Fruit fly (Drosophila melanogaster): ENCODE data around the gene Cog8.

The Cog8 gene

DNA sequence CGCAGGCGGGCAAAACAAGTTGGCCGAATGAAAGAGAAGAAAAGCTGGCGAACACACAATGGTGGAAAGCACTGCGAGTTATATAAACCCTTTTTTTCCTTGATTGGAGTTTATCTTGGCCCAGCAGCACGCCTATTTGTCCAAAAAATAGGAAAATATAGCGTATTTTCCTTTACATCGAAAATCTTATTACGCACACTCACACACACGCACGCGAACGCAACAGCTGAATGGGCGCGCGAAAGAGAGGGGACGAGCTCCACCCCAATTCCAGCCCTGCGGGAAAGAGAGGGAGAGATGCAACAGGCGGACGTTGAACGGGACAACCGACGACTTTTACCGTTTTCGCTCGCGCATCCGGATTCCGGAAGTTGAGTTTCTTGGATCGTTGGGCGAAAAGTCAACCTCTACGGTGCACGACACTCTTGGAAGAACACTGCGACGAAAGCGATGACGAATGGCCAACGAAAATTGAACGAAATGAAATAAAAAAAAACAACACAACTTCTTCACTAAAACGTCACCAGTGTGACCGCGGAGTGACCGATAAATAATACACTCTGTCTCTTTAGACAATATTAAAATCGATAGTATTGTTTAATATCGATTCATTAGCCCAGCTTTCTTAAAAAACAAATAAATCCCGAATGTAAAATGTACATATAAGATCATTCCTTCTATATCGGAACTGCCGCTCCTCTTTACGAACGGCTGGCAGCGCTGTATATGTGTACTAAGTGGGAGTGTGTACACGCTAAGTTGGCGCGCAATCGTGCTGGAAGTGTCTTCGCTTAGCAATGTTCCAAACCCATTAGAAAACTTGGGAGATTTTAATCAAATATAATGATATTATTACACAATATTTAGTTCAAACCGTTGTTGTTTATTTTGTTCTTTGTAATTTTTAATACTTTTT, 18.0 kb upstream of the Cog8 start, which contains the start of the genes Dlg5 and CG4970 (continued):
- TF ChIP-seq Scr (GFP tag; IDR thresholded peaks at IDR 0.05; ENCODE audit: partially characterized antibody) (peak; percentile 75), hbn (GFP tag; IDR thresholded peaks at IDR 0.05; ENCODE audit: partially characterized antibody) (peak; percentile 67; the same call in 1 of the 2 replicates), so (GFP tag; IDR thresholded peaks at IDR 0.05) (no peak), CG3847 (GFP tag; IDR thresholded peaks at IDR 0.05) (peak; percentile 65), usp (GFP tag; optimal IDR thresholded peaks at IDR 0.05) (no peak), rib (GFP tag; IDR thresholded peaks at IDR 0.05) (no peak), CG17361 (GFP tag; IDR thresholded peaks at IDR 0.05) (no peak), CG4360 (GFP tag; IDR thresholded peaks at IDR 0.05) (0 out of 2 replicates have a peak, but pooled peaks have one; percentile 16), CG14710 (tag; optimal IDR thresholded peaks at IDR 0.05) (peak; percentile 69), CG34422 (GFP tag; IDR thresholded peaks at IDR 0.05) (peak; percentile 88), Hand (GFP tag; optimal IDR thresholded peaks at IDR 0.05) (no peak), Dip3 (GFP tag; optimal IDR thresholded peaks at IDR 0.05) (peak; percentile 29), CG10431 (GFP tag; optimal IDR thresholded peaks at IDR 0.05) (no peak), CG4282 (GFP tag; optimal IDR thresholded peaks at IDR 0.05) (no peak), Six4 (GFP tag; optimal IDR thresholded peaks at IDR 0.05) (no peak), Dek (tag; optimal IDR thresholded peaks at IDR 0.05) (peak; percentile 34), Neu2 (GFP tag; optimal IDR thresholded peaks at IDR 0.05; ENCODE audit: borderline replicate concordance) (no peak), mld (GFP tag; IDR thresholded peaks at IDR 0.05; ENCODE audit: partially characterized antibody) (no peak), prd (optimal IDR thresholded peaks at IDR 0.05) (no peak), prd (GFP tag; IDR thresholded peaks at IDR 0.05) (no peak), maf-S (GFP tag; optimal IDR thresholded peaks at IDR 0.05) (no peak), run (tag; optimal IDR thresholded peaks at IDR 0.05) (no peak), CG34224 (GFP tag; IDR thresholded peaks at IDR 0.05; ENCODE audit: partially characterized antibody) (no peak; the same call in none of the 3 replicates), CoRest (tag; optimal IDR thresholded peaks at IDR 0.05) (no peak), CG17912 (GFP tag; optimal IDR thresholded peaks at IDR 0.05) (no peak), CG16813 (GFP tag; IDR thresholded peaks at IDR 0.05; ENCODE audit: partially characterized antibody) (peak; percentile 82), az2 (GFP tag; optimal IDR thresholded peaks at IDR 0.05) (no peak), CG16815 (GFP tag; optimal IDR thresholded peaks at IDR 0.05) (no peak), fru (optimal IDR thresholded peaks at IDR 0.05) (no peak), ci (GFP tag; IDR thresholded peaks at IDR 0.05) (peak; percentile 45; the same call in 1 of the 3 replicates), CG1603 (tag; optimal IDR thresholded peaks at IDR 0.05) (peak; percentile 81), CG3163 (GFP tag; optimal IDR thresholded peaks at IDR 0.05) (no peak), CG8924 (tag; optimal IDR thresholded peaks at IDR 0.05) (no peak), ssp (GFP tag; IDR thresholded peaks at IDR 0.05) (no peak), CG1233 (GFP tag; optimal IDR thresholded peaks at IDR 0.05) (peak; percentile 7), trh (GFP tag; optimal IDR thresholded peaks at IDR 0.05) (no peak), CG12071 (GFP tag; optimal IDR thresholded peaks at IDR 0.05) (no peak), CG18764 (GFP tag; optimal IDR thresholded peaks at IDR 0.05) (no peak), dati (GFP tag; IDR thresholded peaks at IDR 0.05) (no peak), hkb (optimal IDR thresholded peaks at IDR 0.05) (peak; percentile 85), hkb (GFP tag; IDR thresholded peaks at IDR 0.05) (no peak), sug (tag; optimal IDR thresholded peaks at IDR 0.05) (no peak), Ravus (GFP tag; IDR thresholded peaks at IDR 0.05) (no peak), Adf1 (GFP tag; IDR thresholded peaks at IDR 0.05) (no peak), CG9876 (GFP tag; optimal IDR thresholded peaks at IDR 0.05) (no peak), CG6654 (GFP tag; optimal IDR thresholded peaks at IDR 0.05) (no peak), Trl (optimal IDR thresholded peaks at IDR 0.05) (no peak), Trl (GFP tag; optimal IDR thresholded peaks at IDR 0.05) (no peak), pb (GFP tag; optimal IDR thresholded peaks at IDR 0.05) (no peak), CG5953 (GFP tag; IDR thresholded peaks at IDR 0.05) (no peak), HmgZ (tag; optimal IDR thresholded peaks at IDR 0.05) (peak; percentile 23)
